Worm (Caenorhabditis elegans) whole organism, mixed stage, embryonic: ENCODE measurements around the gene ZC239.22.
"Not testable (repeated sequence)": the region's sequence is repeated elsewhere in the genome, so short reads cannot be mapped to it uniquely, and the experiment has no call there.

Experiments used
- M03D4.4 ChIP-seq: sonication (generic microtip); optimal IDR thresholded peaks from 2 replicates; lab custom pipeline; 2017; ENCODE audit warnings: mild to moderate bottlenecking, missing genetic modification characterization, missing compliant biosample characterization
- bed-3 ChIP-seq: fragments of 200-800 bp; sonication (Bioruptor generic); optimal IDR thresholded peaks from 3 replicates; lab custom pipeline; 2018; ENCODE audit warnings: mild to moderate bottlenecking, missing genetic modification characterization, moderate library complexity, missing compliant biosample characterization
- blmp-1 ChIP-seq: fragments of 150-350 bp; optimal IDR thresholded peaks from 2 replicates; lab custom pipeline; 2014; ENCODE audit warnings: missing biosample characterization, missing genetic modification characterization
- ceh-39 ChIP-seq: fragments of 150-350 bp; optimal IDR thresholded peaks from 2 replicates; lab custom pipeline; 2014; ENCODE audit warnings: missing biosample characterization, missing genetic modification characterization
- ceh-43 ChIP-seq: fragments of 200-800 bp; sonication (Bioruptor generic); optimal IDR thresholded peaks from 2 replicates; lab custom pipeline; 2018; ENCODE audit warnings: mild to moderate bottlenecking, missing genetic modification characterization, moderate library complexity, missing compliant biosample characterization
- ces-1 ChIP-seq: fragments of 150-350 bp; optimal IDR thresholded peaks from 2 replicates; lab custom pipeline; 2014; ENCODE audit warnings: missing biosample characterization, missing genetic modification reagents, missing genetic modification characterization
- cnd-1 ChIP-seq: fragments of 200-800 bp; sonication (Bioruptor generic); optimal IDR thresholded peaks from 2 replicates; lab custom pipeline; 2018; ENCODE audit warnings: mild to moderate bottlenecking, missing genetic modification characterization, missing compliant biosample characterization
- drap-1 ChIP-seq: fragments of 200-800 bp; sonication (Bioruptor generic); optimal IDR thresholded peaks from 3 replicates; lab custom pipeline; 2018; ENCODE audit warnings: mild to moderate bottlenecking, missing genetic modification characterization, missing compliant biosample characterization
- elt-1 ChIP-seq: sonication (generic microtip); optimal IDR thresholded peaks from 2 replicates; lab custom pipeline; 2017; ENCODE audit warnings: missing genetic modification characterization, mild to moderate bottlenecking, missing compliant biosample characterization, antibody characterized with exemption, moderate library complexity, borderline replicate concordance; ENCODE audit not compliant: insufficient read depth
- flh-1 ChIP-seq: fragments of 200-800 bp; sonication (Bioruptor generic); optimal IDR thresholded peaks from 2 replicates; lab custom pipeline; 2018; ENCODE audit warnings: mild to moderate bottlenecking, missing genetic modification characterization, moderate library complexity, missing compliant biosample characterization
- hlh-1 ChIP-seq: fragments of 150-350 bp; optimal IDR thresholded peaks from 2 replicates; lab custom pipeline; 2014; ENCODE audit warnings: missing biosample characterization, missing genetic modification reagents, missing genetic modification characterization
- lin-32 ChIP-seq: fragments of 200-800 bp; sonication (Bioruptor generic); optimal IDR thresholded peaks from 2 replicates; lab custom pipeline; 2018; ENCODE audit warnings: mild to moderate bottlenecking, missing genetic modification characterization, missing compliant biosample characterization
- lsy-2 ChIP-seq: fragments of 150-350 bp; optimal IDR thresholded peaks from 2 replicates; lab custom pipeline; 2014; ENCODE audit warnings: missing biosample characterization, missing genetic modification characterization
- mab-5 ChIP-seq: fragments of 150-350 bp; optimal IDR thresholded peaks from 2 replicates; lab custom pipeline; 2014; ENCODE audit warnings: missing biosample characterization, missing genetic modification characterization
- mep-1 ChIP-seq: fragments of 150-350 bp; optimal IDR thresholded peaks from 2 replicates; lab custom pipeline; 2017; ENCODE audit warnings: missing biosample characterization, missing genetic modification reagents, missing genetic modification characterization, inconsistent platforms
- mls-2 ChIP-seq: sonication (generic microtip); optimal IDR thresholded peaks from 2 replicates; lab custom pipeline; 2016; ENCODE audit warnings: mild to moderate bottlenecking, missing genetic modification characterization, moderate library complexity, missing compliant biosample characterization
- nhr-12 ChIP-seq: fragments of 150-350 bp; optimal IDR thresholded peaks from 2 replicates; lab custom pipeline; 2014; ENCODE audit warnings: missing biosample characterization, missing genetic modification characterization
- nhr-2 ChIP-seq: fragments of 150-350 bp; optimal IDR thresholded peaks from 2 replicates; lab custom pipeline; 2014; ENCODE audit warnings: missing biosample characterization, missing genetic modification characterization
- nhr-28 ChIP-seq: fragments of 150-350 bp; optimal IDR thresholded peaks from 2 replicates; lab custom pipeline; 2014; ENCODE audit warnings: missing biosample characterization, missing genetic modification characterization
- pha-4 ChIP-seq: fragments of 150-350 bp; optimal IDR thresholded peaks from 2 replicates; lab custom pipeline; 2018; ENCODE audit warnings: missing biosample characterization, missing genetic modification reagents, missing genetic modification characterization
- sem-2 ChIP-seq: fragments of 200-800 bp; sonication (Bioruptor generic); optimal IDR thresholded peaks from 2 replicates; lab custom pipeline; 2018; ENCODE audit warnings: mild to moderate bottlenecking, missing genetic modification characterization, missing compliant biosample characterization
- sptf-1 ChIP-seq: sonication (generic microtip); optimal IDR thresholded peaks from 2 replicates; lab custom pipeline; 2017; ENCODE audit warnings: mild to moderate bottlenecking, missing genetic modification characterization, moderate library complexity, missing compliant biosample characterization
- tbx-8 ChIP-seq: fragments of 200-800 bp; sonication (Bioruptor generic); optimal IDR thresholded peaks from 2 replicates; lab custom pipeline; 2018; ENCODE audit warnings: mild to moderate bottlenecking, missing genetic modification characterization, moderate library complexity, missing compliant biosample characterization
- unc-120 ChIP-seq: sonication (generic microtip); optimal IDR thresholded peaks from 2 replicates; lab custom pipeline; 2017; ENCODE audit warnings: missing genetic modification characterization, missing compliant biosample characterization; ENCODE audit not compliant: poor library complexity, severe bottlenecking
- unc-62 ChIP-seq: fragments of 150-350 bp; optimal IDR thresholded peaks from 2 replicates; lab custom pipeline; 2014; ENCODE audit warnings: missing biosample characterization, missing genetic modification reagents, missing genetic modification characterization
- zip-8 ChIP-seq: fragments of 150-350 bp; optimal IDR thresholded peaks from 2 replicates; lab custom pipeline; 2014; ENCODE audit warnings: missing biosample characterization, missing genetic modification characterization

ZC239.22 gene

ce11 chrII:3189038-3189437 lies 31.6 kb downstream of the ZC239.22 start, which contains the start of gene Y27F2A.11:
Y27F2A.11 (plus strand) TSS chrII:3189338.
- TF ChIP-seq ces-1 (GFP tag; lab: Kevin White, UChicago); unc-120 (tag; lab: Kevin White, UChicago); sem-2 (GFP tag; lab: Kevin White, UChicago): not testable (repeated sequence)

- TF ChIP-seq hlh-1 (tag; lab: Kevin White, UChicago) = no peak
- no peak for TF ChIP-seq flh-1 (GFP tag; lab: Kevin White, UChicago)
- no peak for TF ChIP-seq ceh-39 (tag; lab: Kevin White, UChicago)
- no peak for TF ChIP-seq elt-1 (tag; lab: Kevin White, UChicago)
- no peak for TF ChIP-seq blmp-1
- TF ChIP-seq sptf-1 (tag; lab: Kevin White, UChicago) = no peak
- no peak for TF ChIP-seq lin-32 (GFP tag; lab: Kevin White, UChicago)
- TF ChIP-seq cnd-1 (tag; lab: Kevin White, UChicago) = no peak
- TF ChIP-seq, all 35 proteins: peak for 0
Measured at ce11 chrII:3185848-3186247, 34.8 kb downstream of the ZC239.22 start.

ce11 chrII:3184858-3185257 lies 35.8 kb downstream of the ZC239.22 start, which contains the start of gene sri-78:
sri-78 (plus strand) TSS chrII:3185158.
- TF ChIP-seq nhr-2 (tag; lab: Kevin White, UChicago); zip-8 (tag; lab: Kevin White, UChicago); sem-2 (GFP tag; lab: Kevin White, UChicago): not testable (repeated sequence)

ce11 chrII:3183300-3183840 lies 37.3 kb downstream of the ZC239.22 start, which contains the start of the genes Y27F2A.6 and Y27F2A.8:
Y27F2A.6 (minus strand) TSS chrII:3183400.
Y27F2A.8 (plus strand) TSS chrII:3183790.
- not testable (repeated sequence) for TF ChIP-seq mab-5, hlh-1, nhr-28 (tag; lab: Kevin White, UChicago)

ce11 chrII:3177663-3178062 lies 43.0 kb downstream of the ZC239.22 start, which contains the start of gene sri-40:
sri-40 (plus strand) TSS chrII:3177963.
- not testable (repeated sequence) for TF ChIP-seq sptf-1 (tag; lab: Kevin White, UChicago); unc-62 (GFP tag; lab: Kevin White, UChicago); mls-2

- TF ChIP-seq tbx-8 (GFP tag; lab: Kevin White, UChicago) = no peak
- no peak for TF ChIP-seq lsy-2 (tag; lab: Kevin White, UChicago)
- TF ChIP-seq mls-2 = no peak
- TF ChIP-seq M03D4.4 (tag; lab: Kevin White, UChicago) = no peak
- no peak for TF ChIP-seq pha-4
- TF ChIP-seq blmp-1 = no peak
- no peak for TF ChIP-seq nhr-12 (tag; lab: Kevin White, UChicago)
- TF ChIP-seq bed-3 (GFP tag; lab: Kevin White, UChicago) = no peak
- no peak for TF ChIP-seq hlh-1 (tag; lab: Kevin White, UChicago)
- no peak for TF ChIP-seq mep-1
- no peak for TF ChIP-seq ces-1 (GFP tag; lab: Kevin White, UChicago)
- no peak for TF ChIP-seq lin-32 (GFP tag; lab: Kevin White, UChicago)
- no peak for TF ChIP-seq cnd-1 (tag; lab: Kevin White, UChicago)
- no peak for TF ChIP-seq ceh-43 (GFP tag; lab: Kevin White, UChicago)
- no peak for TF ChIP-seq nhr-28 (tag; lab: Kevin White, UChicago)
- no peak for TF ChIP-seq drap-1 (GFP tag; lab: Kevin White, UChicago)
- TF ChIP-seq unc-62 (GFP tag; lab: Kevin White, UChicago) = no peak
- no peak for TF ChIP-seq elt-1 (tag; lab: Kevin White, UChicago)
Measured at ce11 chrII:3172176-3172575, 48.4 kb downstream of the ZC239.22 start, which contains the start of gene Y27F2A.10. Y27F2A.10 (minus strand) TSS chrII:3172276.
